Worm (Caenorhabditis elegans): ENCODE measurements around the gene Y60A3A.25.

DNA sequence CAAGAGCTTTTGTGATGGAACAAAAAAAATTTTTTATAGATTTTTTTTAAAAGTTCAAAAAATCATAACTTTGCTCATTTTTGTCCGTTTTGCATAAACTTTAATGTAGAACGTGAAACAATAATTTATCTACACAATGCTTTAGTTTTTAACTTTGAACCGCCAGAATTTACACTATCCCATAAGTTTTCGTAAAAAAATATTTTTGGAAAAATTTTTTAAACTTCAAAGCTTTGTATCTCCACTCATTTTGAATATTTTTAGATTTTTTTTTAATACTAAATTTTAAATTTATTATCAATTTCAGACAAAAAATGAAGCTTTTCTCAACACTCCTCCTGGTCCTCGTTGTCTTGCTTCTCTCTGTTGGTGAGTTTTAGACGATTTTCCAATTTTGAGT is 17.7 kb upstream of the Y60A3A.25 start, which contains the start of gene Y60A3A.21:
- TF ChIP-seq dao-5 (tag; optimal IDR thresholded peaks at IDR 0.05) (no peak), him-1 (tag; optimal IDR thresholded peaks at IDR 0.05) (no peak), W03F9.2 (tag; optimal IDR thresholded peaks at IDR 0.05) (no peak)
